Fruit fly (Drosophila melanogaster): Measurements from ENCODE around the gene Or1a.
A peak's percentile ranks its signal among the peaks of the same experiment; 100 is the strongest.

Gene Or1a

DNA sequence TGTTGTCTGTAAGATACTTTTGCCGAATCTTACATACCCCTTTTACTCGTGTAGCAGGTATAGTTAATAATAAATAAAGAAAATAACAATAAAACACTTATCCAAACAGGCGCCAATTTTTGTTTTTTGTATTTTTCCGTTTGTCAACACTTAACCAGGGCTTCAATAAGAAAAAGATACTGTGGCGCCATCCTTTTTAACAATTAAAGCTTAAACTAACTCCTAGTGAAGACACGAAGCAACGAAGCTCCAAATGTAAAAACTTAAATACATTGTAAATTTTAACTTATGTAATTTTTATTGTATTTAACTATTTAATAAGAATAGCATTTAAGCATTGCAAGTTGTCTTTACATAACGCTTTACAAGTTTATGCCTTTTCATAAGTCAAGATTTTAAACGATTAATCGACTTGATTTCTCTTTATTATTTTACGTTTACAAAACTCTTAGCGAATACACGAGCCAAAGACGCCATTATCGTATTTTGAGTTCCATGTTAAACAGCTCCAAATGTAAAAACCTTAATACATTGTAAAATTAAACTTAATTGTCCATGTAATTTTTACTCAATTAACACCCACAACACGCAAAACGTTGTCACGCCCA, 21.8 kb downstream of the Or1a start (continued):
- TF ChIP-seq CG1529 (GFP tag; optimal IDR thresholded peaks at IDR 0.05) (no peak), CG10462 (GFP tag; optimal IDR thresholded peaks at IDR 0.05) (no peak), E2f2 (GFP tag; IDR thresholded peaks at IDR 0.05) (peak; percentile 85), CG12219 (GFP tag; optimal IDR thresholded peaks at IDR 0.05) (no peak), kah (GFP tag; optimal IDR thresholded peaks at IDR 0.05) (no peak), pita (GFP tag; optimal IDR thresholded peaks at IDR 0.05) (peak; percentile 43), CG7928 (GFP tag; optimal IDR thresholded peaks at IDR 0.05) (peak; percentile 85), Dip3 (GFP tag; optimal IDR thresholded peaks at IDR 0.05) (no peak)

DNA sequence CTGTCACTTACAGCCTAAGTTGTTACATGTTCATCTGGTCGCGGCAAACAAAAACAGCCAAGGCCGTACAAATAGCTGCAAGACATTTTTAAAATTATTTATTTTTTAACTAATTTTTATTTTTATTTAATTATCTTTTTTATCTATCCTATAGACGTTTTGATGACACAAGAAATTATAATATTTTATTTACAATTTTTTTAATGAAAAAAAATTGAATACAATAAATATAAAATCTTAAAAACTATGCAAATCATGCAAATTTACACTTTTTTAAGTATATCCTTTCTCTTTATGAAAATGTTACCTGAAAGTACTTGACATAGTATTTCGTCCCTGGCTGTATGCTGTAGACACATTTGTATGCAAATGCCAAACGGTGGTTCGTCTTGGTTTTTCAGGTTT, 23.2 kb downstream of the Or1a start:
- no peak for TF ChIP-seq pan (optimal IDR thresholded peaks at IDR 0.05)
- TF ChIP-seq pan (GFP tag; optimal IDR thresholded peaks at IDR 0.05 in 1 of 2, IDR thresholded peaks at IDR 0.05 in 1 of 2), result peak in 1 of 2 experiments; percentile 50
- no peak for TF ChIP-seq CG12744 (GFP tag; optimal IDR thresholded peaks at IDR 0.05)
- TF ChIP-seq cato (GFP tag; optimal IDR thresholded peaks at IDR 0.05; ENCODE audit: borderline replicate concordance), result no peak
- TF ChIP-seq gsb (GFP tag; IDR thresholded peaks at IDR 0.05), result no peak
- peak; percentile 93 for TF ChIP-seq CG2678 (tag; optimal IDR thresholded peaks at IDR 0.05)
- TF ChIP-seq CG5180 (GFP tag; optimal IDR thresholded peaks at IDR 0.05), result peak; percentile 52
- peak; percentile 91 for TF ChIP-seq nmo (GFP tag; optimal IDR thresholded peaks at IDR 0.05)
- TF ChIP-seq grau (tag; optimal IDR thresholded peaks at IDR 0.05), result peak; percentile 89
- no peak for TF ChIP-seq CG15479 (GFP tag; optimal IDR thresholded peaks at IDR 0.05)
- TF ChIP-seq CG17568 (GFP tag; optimal IDR thresholded peaks at IDR 0.05), result no peak
- no peak for TF ChIP-seq cg (GFP tag; optimal IDR thresholded peaks at IDR 0.05)
- no peak for TF ChIP-seq corto (GFP tag; optimal IDR thresholded peaks at IDR 0.05)
- no peak for TF ChIP-seq unc-4 (GFP tag; IDR thresholded peaks at IDR 0.05; ENCODE audit: partially characterized antibody)
- TF ChIP-seq CG4282 (GFP tag; optimal IDR thresholded peaks at IDR 0.05), result no peak
- peak; percentile 90 for TF ChIP-seq Sox100B (GFP tag; optimal IDR thresholded peaks at IDR 0.05)
- no peak for TF ChIP-seq CG4854 (GFP tag; optimal IDR thresholded peaks at IDR 0.05)
- peak; percentile 43; the same call in 1 of the 2 replicates for TF ChIP-seq CG3847 (GFP tag; IDR thresholded peaks at IDR 0.05)
- no peak for TF ChIP-seq pb (GFP tag; optimal IDR thresholded peaks at IDR 0.05)
- TF ChIP-seq Sin3A (optimal IDR thresholded peaks at IDR 0.05), result no peak
- no peak for TF ChIP-seq mam (GFP tag; optimal IDR thresholded peaks at IDR 0.05)
- TF ChIP-seq trem (tag; optimal IDR thresholded peaks at IDR 0.05), result peak; percentile 59
- TF ChIP-seq CG11085 (GFP tag; IDR thresholded peaks at IDR 0.05), result no peak
- no peak for TF ChIP-seq CG2199 (GFP tag; IDR thresholded peaks at IDR 0.05)
- no peak for TF ChIP-seq da (GFP tag; optimal IDR thresholded peaks at IDR 0.05)
- no peak for TF ChIP-seq sima (GFP tag; optimal IDR thresholded peaks at IDR 0.05)
- TF ChIP-seq CG16813 (GFP tag; IDR thresholded peaks at IDR 0.05; ENCODE audit: partially characterized antibody), result no peak
- TF ChIP-seq otp (GFP tag; IDR thresholded peaks at IDR 0.05), result no peak
- peak; percentile 76 for TF ChIP-seq CG3281 (GFP tag; optimal IDR thresholded peaks at IDR 0.05)
- TF ChIP-seq crc (GFP tag; optimal IDR thresholded peaks at IDR 0.05), result no peak
- peak; percentile 91 for TF ChIP-seq CG11504 (tag; optimal IDR thresholded peaks at IDR 0.05)
- TF ChIP-seq HLH3B (GFP tag; IDR thresholded peaks at IDR 0.05), result peak; percentile 60; the same call in 1 of the 2 replicates
- peak; percentile 72; the same call in 2 of the 3 replicates for TF ChIP-seq dysf (GFP tag; IDR thresholded peaks at IDR 0.05)
- TF ChIP-seq Spps (tag; optimal IDR thresholded peaks at IDR 0.05), result peak; percentile 59
- TF ChIP-seq sug (tag; optimal IDR thresholded peaks at IDR 0.05), result peak; percentile 71
- no peak for TF ChIP-seq CG14441 (GFP tag; IDR thresholded peaks at IDR 0.05)
- TF ChIP-seq gt (GFP tag; IDR thresholded peaks at IDR 0.05), result no peak
- TF ChIP-seq CrebB (tag; optimal IDR thresholded peaks at IDR 0.05), result no peak
- TF ChIP-seq stwl (tag; optimal IDR thresholded peaks at IDR 0.05), result no peak
- TF ChIP-seq wdn (GFP tag; IDR thresholded peaks at IDR 0.05), result no peak
- TF ChIP-seq CG18619 (GFP tag; optimal IDR thresholded peaks at IDR 0.05), result peak; percentile 71
- TF ChIP-seq CG9727 (GFP tag; optimal IDR thresholded peaks at IDR 0.05), result peak; percentile 82
